Worm (Caenorhabditis elegans) whole organism, late embryonic: ENCODE results near the gene C02B10.3.
"Not testable (repeated sequence)": the region's sequence is repeated elsewhere in the genome, so short reads cannot be mapped to it uniquely, and the experiment has no call there.

Experiments used
- C38D4.7 ChIP-seq: fragments of 200-800 bp; sonication (Bioruptor generic); optimal IDR thresholded peaks from 2 replicates; lab custom pipeline; 2018; ENCODE audit warnings: mild to moderate bottlenecking, missing genetic modification characterization, moderate library complexity, missing compliant biosample characterization
- K09A11.1 ChIP-seq: sonication (generic microtip); optimal IDR thresholded peaks from 2 replicates; lab custom pipeline; 2017; ENCODE audit warnings: antibody characterized with exemption, mild to moderate bottlenecking, missing genetic modification characterization, missing compliant biosample characterization; ENCODE audit not compliant: insufficient read depth
- Y22D7AL.16 ChIP-seq: sonication (generic microtip); optimal IDR thresholded peaks from 2 replicates; lab custom pipeline; 2016; ENCODE audit warnings: missing genetic modification characterization, missing compliant biosample characterization
- ceh-18 ChIP-seq: sonication (generic microtip); optimal IDR thresholded peaks from 2 replicates; lab custom pipeline; 2016; ENCODE audit warnings: missing genetic modification characterization, missing compliant biosample characterization
- ceh-22 ChIP-seq: sonication (generic microtip); optimal IDR thresholded peaks from 2 replicates; lab custom pipeline; 2017; ENCODE audit warnings: missing biosample characterization, missing genetic modification characterization
- ceh-24 ChIP-seq: sonication (generic microtip); optimal IDR thresholded peaks from 2 replicates; lab custom pipeline; 2016; ENCODE audit warnings: mild to moderate bottlenecking, missing genetic modification characterization, missing compliant biosample characterization
- ceh-30 ChIP-seq: fragments of 150-350 bp; optimal IDR thresholded peaks from 2 replicates; lab custom pipeline; 2014; ENCODE audit warnings: missing biosample characterization, missing genetic modification characterization
- ceh-31 ChIP-seq: sonication (generic microtip); optimal IDR thresholded peaks from 2 replicates; lab custom pipeline; 2016; ENCODE audit warnings: missing genetic modification characterization, missing compliant biosample characterization
- ceh-48 ChIP-seq: sonication (generic microtip); optimal IDR thresholded peaks from 2 replicates; lab custom pipeline; 2016; ENCODE audit warnings: missing genetic modification characterization, inconsistent platforms, missing compliant biosample characterization
- ceh-9 ChIP-seq: sonication (generic microtip); optimal IDR thresholded peaks from 2 replicates; lab custom pipeline; 2016; ENCODE audit warnings: mild to moderate bottlenecking, missing genetic modification characterization, inconsistent platforms, missing compliant biosample characterization
- che-1 ChIP-seq: sonication (generic microtip); optimal IDR thresholded peaks from 2 replicates; lab custom pipeline; 2016; ENCODE audit warnings: mild to moderate bottlenecking, missing genetic modification characterization, missing compliant biosample characterization
- dmd-4 ChIP-seq: sonication (generic microtip); optimal IDR thresholded peaks from 2 replicates; lab custom pipeline; 2016; ENCODE audit warnings: borderline replicate concordance, missing genetic modification characterization, missing compliant biosample characterization
- dve-1 ChIP-seq: sonication (generic microtip); optimal IDR thresholded peaks from 2 replicates; lab custom pipeline; 2017; ENCODE audit warnings: antibody characterized with exemption, mild to moderate bottlenecking, missing genetic modification characterization, missing compliant biosample characterization
- elt-2 ChIP-seq: sonication (generic microtip); optimal IDR thresholded peaks from 2 replicates; lab custom pipeline; 2016; ENCODE audit warnings: missing genetic modification reagents, missing genetic modification characterization, missing compliant biosample characterization
- ets-4 ChIP-seq: sonication (generic microtip); optimal IDR thresholded peaks from 2 replicates; lab custom pipeline; 2016; ENCODE audit warnings: missing genetic modification characterization, missing compliant biosample characterization
- eyg-1 ChIP-seq: sonication (generic microtip); optimal IDR thresholded peaks from 2 replicates; lab custom pipeline; 2016; ENCODE audit warnings: missing genotype, missing genetic modification characterization, missing compliant biosample characterization
- fax-1 ChIP-seq: sonication (generic microtip); optimal IDR thresholded peaks from 2 replicates; lab custom pipeline; 2016; ENCODE audit warnings: missing genotype, missing genetic modification characterization, missing compliant biosample characterization
- fkh-6 ChIP-seq: sonication (generic microtip); optimal IDR thresholded peaks from 2 replicates; lab custom pipeline; 2016; ENCODE audit warnings: missing genetic modification characterization, missing compliant biosample characterization
- hlh-6 ChIP-seq: sonication (generic microtip); optimal IDR thresholded peaks from 2 replicates; lab custom pipeline; 2016; ENCODE audit warnings: missing genotype, missing genetic modification characterization, missing compliant biosample characterization
- lin-11 ChIP-seq: fragments of 200-800 bp; sonication (Bioruptor generic); optimal IDR thresholded peaks from 2 replicates; lab custom pipeline; 2018; ENCODE audit warnings: mild to moderate bottlenecking, missing genetic modification characterization, missing compliant biosample characterization
- madf-2 ChIP-seq: sonication (generic microtip); optimal IDR thresholded peaks from 2 replicates; lab custom pipeline; 2017; ENCODE audit warnings: missing genetic modification characterization, missing compliant biosample characterization
- mec-3 ChIP-seq: sonication (generic microtip); optimal IDR thresholded peaks from 2 replicates; lab custom pipeline; 2016; ENCODE audit warnings: borderline replicate concordance, missing genetic modification characterization, missing compliant biosample characterization
- nfya-1 ChIP-seq: sonication (generic microtip); optimal IDR thresholded peaks from 2 replicates; lab custom pipeline; 2017; ENCODE audit warnings: missing genetic modification characterization, mild to moderate bottlenecking, missing compliant biosample characterization, antibody characterized with exemption, moderate library complexity
- nhr-11 ChIP-seq: fragments of 150-350 bp; optimal IDR thresholded peaks from 2 replicates; lab custom pipeline; 2014; ENCODE audit warnings: missing biosample characterization, missing genetic modification characterization
- npax-4 ChIP-seq: sonication (generic microtip); optimal IDR thresholded peaks from 2 replicates; lab custom pipeline; 2016; ENCODE audit warnings: missing genetic modification characterization, missing compliant biosample characterization
- pag-3 ChIP-seq: sonication (generic microtip); optimal IDR thresholded peaks from 2 replicates; lab custom pipeline; 2016; ENCODE audit warnings: missing compliant biosample characterization, missing genetic modification characterization, borderline replicate concordance
- pha-2 ChIP-seq: sonication (generic microtip); optimal IDR thresholded peaks from 2 replicates; lab custom pipeline; 2017; ENCODE audit warnings: mild to moderate bottlenecking, missing genetic modification characterization, missing compliant biosample characterization
- pha-4 ChIP-seq: fragments of 150-350 bp; optimal IDR thresholded peaks from 2 replicates; lab custom pipeline; 2018; ENCODE audit warnings: missing biosample characterization, missing genetic modification reagents, missing genetic modification characterization
- pros-1 ChIP-seq: fragments of 150-350 bp; optimal IDR thresholded peaks from 2 replicates; lab custom pipeline; 2014; ENCODE audit warnings: missing biosample characterization, missing genetic modification reagents, missing genetic modification characterization
- ref-2 ChIP-seq: sonication (generic microtip); optimal IDR thresholded peaks from 2 replicates; lab custom pipeline; 2016; ENCODE audit warnings: missing genetic modification characterization, missing compliant biosample characterization
- sox-2 ChIP-seq: fragments of 200-800 bp; sonication (Bioruptor generic); IDR thresholded peaks from 2 replicates; pipeline ENCODE4 v1.3.6; 2022; ENCODE audit warnings: missing genetic modification reagents, missing genetic modification characterization, missing compliant biosample characterization
- tbx-2 ChIP-seq: sonication (generic microtip); optimal IDR thresholded peaks from 2 replicates; lab custom pipeline; 2016; ENCODE audit warnings: missing genetic modification characterization, missing compliant biosample characterization
- tbx-7 ChIP-seq: sonication (generic microtip); optimal IDR thresholded peaks from 2 replicates; lab custom pipeline; 2016; ENCODE audit warnings: missing genotype, missing genetic modification characterization, missing compliant biosample characterization
- ttx-3 ChIP-seq: sonication (generic microtip); optimal IDR thresholded peaks from 2 replicates; lab custom pipeline; 2016; ENCODE audit warnings: missing genetic modification reagents, missing genetic modification characterization, missing compliant biosample characterization
- unc-55 ChIP-seq: sonication (generic microtip); optimal IDR thresholded peaks from 2 replicates; lab custom pipeline; 2017; ENCODE audit warnings: missing biosample characterization, missing genetic modification reagents, missing genetic modification characterization
- ztf-16 ChIP-seq: sonication (generic microtip); optimal IDR thresholded peaks from 2 replicates; lab custom pipeline; 2017; ENCODE audit warnings: missing genetic modification characterization, missing compliant biosample characterization

The C02B10.3 gene

ce11 chrIV:5077918-5078317 lies 25.2 kb downstream of the C02B10.3 start (continued):
- TF ChIP-seq eyg-1 (no peak), tbx-2 (tag; lab: Kevin White, UChicago) (peak; percentile 26)

- TF ChIP-seq unc-55 (GFP tag; lab: Kevin White, UChicago) (peak; percentile 71), elt-2 (tag; lab: Kevin White, UChicago) (no peak), mec-3 (tag; lab: Kevin White, UChicago) (no peak), ceh-48 (tag; lab: Kevin White, UChicago) (no peak), ref-2 (tag; lab: Kevin White, UChicago) (no peak), che-1 (tag; lab: Kevin White, UChicago) (no peak), ceh-22 (tag; lab: Kevin White, UChicago) (no peak), lin-11 (tag; lab: Kevin White, UChicago) (no peak), pros-1 (tag; lab: Kevin White, UChicago) (no peak), ceh-31 (peak; percentile 11), tbx-2 (tag; lab: Kevin White, UChicago) (no peak), tbx-7 (tag; lab: Kevin White, UChicago) (no peak), ceh-24 (tag; lab: Kevin White, UChicago) (no peak), hlh-6 (tag; lab: Kevin White, UChicago) (no peak), ceh-30 (tag; lab: Kevin White, UChicago) (no peak), pag-3 (tag; lab: Kevin White, UChicago) (no peak), Y22D7AL.16 (no peak), nfya-1 (tag; lab: Kevin White, UChicago) (peak; percentile 6), ztf-16 (no peak)
These were observed 26.5 kb downstream of the C02B10.3 start for ce11 chrIV:5076607-5077006.

- TF ChIP-seq che-1 (tag; lab: Kevin White, UChicago) (no peak), C38D4.7 (no peak), ttx-3 (tag; lab: Kevin White, UChicago) (no peak), ceh-9 (no peak), fax-1 (tag; lab: Kevin White, UChicago) (no peak), mec-3 (tag; lab: Kevin White, UChicago) (no peak), pha-2 (no peak), fkh-6 (no peak), sox-2 (GFP tag; lab: Robert Waterston, UW) (no peak), madf-2 (tag; lab: Kevin White, UChicago) (no peak), ceh-31 (no peak), pha-4 (tag; lab: Kevin White, UChicago) (no peak), ceh-48 (tag; lab: Kevin White, UChicago) (no peak), ceh-22 (tag; lab: Kevin White, UChicago) (no peak), ceh-30 (tag; lab: Kevin White, UChicago) (no peak), ceh-18 (tag; lab: Kevin White, UChicago) (no peak), K09A11.1 (no peak)
These were observed 29.2 kb downstream of the C02B10.3 start for ce11 chrIV:5073836-5074235.

DNA sequence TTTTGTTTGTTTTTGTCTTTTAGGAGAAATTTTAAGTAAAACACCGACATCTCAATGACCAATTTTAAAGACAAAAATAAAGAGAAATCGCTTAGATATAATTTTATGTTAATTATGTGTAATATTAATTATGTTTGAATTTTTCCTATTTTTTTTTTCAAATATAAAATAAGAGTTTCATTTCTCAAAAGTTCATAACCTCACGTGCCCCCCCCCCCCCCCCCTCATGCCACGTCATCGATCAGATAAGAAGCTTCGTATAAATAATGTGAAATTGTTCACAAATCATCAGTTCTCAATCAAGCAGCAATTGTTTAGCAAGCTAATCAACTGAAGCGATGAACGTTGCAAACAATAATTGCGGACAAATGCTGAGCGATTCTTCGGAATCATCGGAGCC lies 32.5 kb downstream of the C02B10.3 start, which contains the start of gene C02B10.6:
Gene C02B10.6, plus strand, starts transcription at position 301 of the 400 bp plus-strand sequence.
- TF ChIP-seq npax-4 (tag; lab: Kevin White, UChicago); nhr-11 (tag; lab: Kevin White, UChicago); ceh-31: not testable (repeated sequence)

DNA sequence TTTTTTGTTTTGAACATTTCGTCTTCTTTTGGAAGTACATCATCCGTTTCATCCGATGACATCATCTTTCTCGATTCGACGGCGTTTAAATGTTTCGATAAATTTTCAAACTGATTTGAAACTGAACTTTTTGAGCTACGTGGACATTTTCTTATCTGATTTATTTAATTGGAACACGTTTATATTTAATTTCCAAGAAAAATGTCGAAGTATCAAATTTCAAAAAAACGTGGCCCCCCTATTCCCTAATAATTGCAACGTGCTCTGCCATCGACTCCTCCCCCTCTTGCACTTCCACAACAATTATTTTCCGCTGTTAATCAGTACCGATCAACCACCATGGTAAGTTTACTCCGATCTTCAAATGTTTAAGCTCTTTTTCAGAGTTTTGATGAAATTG lies 34.5 kb downstream of the C02B10.3 start, which contains the start of the genes R13H9.6 and rmd-6:
Gene R13H9.6, minus strand, starts transcription at position 101 of the 400 bp plus-strand sequence.
Gene rmd-6, plus strand, starts transcription at position 305 of the 400 bp plus-strand sequence.
- not testable (repeated sequence) for TF ChIP-seq dve-1, dmd-4, ets-4 (tag; lab: Kevin White, UChicago)
